Fruit fly (Drosophila melanogaster) whole organism, wandering third instar larva: Measurements from ENCODE around the gene CG12517.

Source experiments
- Abd-B ChIP-seq: fragments of >200 bp; optimal IDR thresholded peaks from 2 replicates; lab custom pipeline; 2017; ENCODE audit warnings: missing biosample characterization, missing genetic modification characterization
- CG32264 ChIP-seq: fragments of 200-800 bp; sonication (Bioruptor generic); optimal IDR thresholded peaks from 2 replicates; lab custom pipeline; 2016; ENCODE audit warnings: missing biosample characterization, missing genetic modification characterization
- Hnf4 ChIP-seq: fragments of 200-800 bp; sonication (Bioruptor generic); optimal IDR thresholded peaks from 2 replicates; lab custom pipeline; 2016; ENCODE audit warnings: missing biosample characterization, mild to moderate bottlenecking, missing genetic modification characterization
- Hr78 ChIP-seq: fragments of >200 bp; optimal IDR thresholded peaks from 2 replicates; lab custom pipeline; 2017; ENCODE audit warnings: missing biosample characterization, missing genetic modification characterization
- N ChIP-seq: fragments of >200 bp; optimal IDR thresholded peaks from 2 replicates; lab custom pipeline; 2018; ENCODE audit warnings: missing biosample characterization, missing external identifiers, missing genetic modification characterization
- Vsx2 ChIP-seq: fragments of 200-300, 225-300 bp; sonication (Bioruptor generic); optimal IDR thresholded peaks from 2 replicates; lab custom pipeline; 2018; ENCODE audit warnings: missing biosample characterization, missing genetic modification characterization; ENCODE audit not compliant: partially characterized antibody
- dsf ChIP-seq: sonication (Bioruptor generic); optimal IDR thresholded peaks from 2 replicates; lab custom pipeline; 2016; ENCODE audit warnings: missing biosample characterization, missing genetic modification characterization, borderline replicate concordance
- ey ChIP-seq: fragments of 200-800 bp; sonication (Bioruptor generic); optimal IDR thresholded peaks from 2 replicates; lab custom pipeline; 2016; ENCODE audit warnings: missing biosample characterization, missing genetic modification characterization
- pan ChIP-seq: fragments of >200 bp; optimal IDR thresholded peaks from 2 replicates; lab custom pipeline; 2017
- psq ChIP-seq: fragments of 200-800 bp; sonication (Bioruptor generic); optimal IDR thresholded peaks from 3 replicates; lab custom pipeline; 2017; ENCODE audit warnings: missing biosample characterization, mild to moderate bottlenecking, missing genetic modification characterization, moderate library complexity
- sv ChIP-seq: fragments of 200-800 bp; sonication (Bioruptor generic); optimal IDR thresholded peaks from 3 replicates; lab custom pipeline; 2016; ENCODE audit warnings: missing biosample characterization, missing genetic modification characterization
- usp ChIP-seq: fragments of >200 bp; optimal IDR thresholded peaks from 2 replicates; lab custom pipeline; 2017; ENCODE audit warnings: missing biosample characterization, missing genetic modification characterization
- woc ChIP-seq: sonication (Bioruptor generic); optimal IDR thresholded peaks from 2 replicates; lab custom pipeline; 2016; ENCODE audit warnings: missing biosample characterization, mild to moderate bottlenecking, missing genetic modification characterization

- TF ChIP-seq N (GFP tag; lab: Kevin White, UChicago) = no peak
- TF ChIP-seq usp (GFP tag; lab: Kevin White, UChicago) = no peak
- TF ChIP-seq Hr78 (GFP tag; lab: Kevin White, UChicago) = no peak
- TF ChIP-seq Hnf4 (GFP tag; lab: Kevin White, UChicago) = no peak
- TF ChIP-seq psq = no peak
- TF ChIP-seq Abd-B (GFP tag; lab: Kevin White, UChicago) = no peak
- TF ChIP-seq pan (lab: Kevin White, UChicago) = no peak
- TF ChIP-seq ey = no peak
- no peak for TF ChIP-seq sv (GFP tag; lab: Kevin White, UChicago)
- TF ChIP-seq dsf (GFP tag; lab: Kevin White, UChicago) = no peak
- TF ChIP-seq woc (GFP tag; lab: Kevin White, UChicago) = no peak
- no peak for TF ChIP-seq Vsx2 (GFP tag; lab: Kevin White, UChicago)
- no peak for TF ChIP-seq CG32264 (GFP tag; lab: Kevin White, UChicago)
These were observed 28.3 kb upstream of the CG12517 start for dm6 chr2L:10841619-10842018.
